Fruit fly (Drosophila melanogaster) S2 (cell line): ENCODE measurements around the gene Tmep.
A peak's percentile ranks its signal among the peaks of the same experiment; 100 is the strongest.

Experiments used
- CG8478 ChIP-seq: fragments of >200 bp; optimal IDR thresholded peaks from 2 replicates; lab custom pipeline; 2018
- CTCF ChIP-seq, 2 experiments: fragments of >200 bp; optimal IDR thresholded peaks; 2 replicates each; lab custom pipeline; 2018

The Tmep gene

DNA sequence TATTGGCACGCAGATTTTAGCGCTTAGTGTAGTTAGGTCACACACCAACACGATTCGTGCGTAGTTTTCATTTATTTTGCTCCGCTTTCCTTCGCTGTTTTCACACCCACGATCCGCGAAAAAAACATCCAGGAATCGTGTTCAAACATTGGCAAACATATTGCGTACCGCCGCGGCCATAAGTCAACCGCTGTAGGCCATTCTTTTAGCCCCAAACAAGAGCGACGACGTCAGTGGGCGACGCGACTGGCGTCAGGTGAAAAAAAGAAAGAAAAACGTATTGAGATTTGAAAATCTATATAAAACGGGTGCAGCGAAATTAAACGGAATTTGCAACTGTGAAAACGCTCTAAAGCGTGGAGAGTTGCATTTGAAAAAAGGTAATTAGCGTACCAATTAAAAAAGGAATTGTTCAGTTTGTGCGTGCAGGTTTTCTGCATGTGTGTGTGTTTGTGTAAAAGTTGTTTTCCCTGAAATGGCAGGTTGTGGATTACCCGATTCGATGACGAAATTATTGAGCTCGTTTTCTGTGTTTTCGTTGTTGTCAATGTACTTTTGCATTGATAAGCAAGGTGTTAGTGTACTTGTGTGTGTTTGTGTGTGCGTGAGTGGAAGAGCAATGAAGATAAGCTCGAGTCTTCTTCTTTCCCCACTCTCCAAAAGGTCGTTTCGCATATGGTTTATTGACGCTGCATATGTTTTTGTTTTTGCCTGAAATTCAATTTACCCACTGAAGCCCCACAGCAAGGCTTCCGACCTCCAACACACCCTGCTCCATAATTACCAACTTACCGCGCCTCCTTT is at the start of gene Tmep:
Gene Tmep, plus strand, starts transcription at position 20 of the 804 bp plus-strand sequence.
- TF ChIP-seq CG8478 (lab: Kevin White, UChicago) (no peak), CTCF (optimal IDR thresholded peaks at IDR 0.05; lab: Kevin White, UChicago) (no peak)

dm6 chr3L:1531159-1531558 is 37.8 kb upstream of the Tmep start, which contains the start of gene Ir62a:
Ir62a (minus strand) TSS chr3L:1531259.
- TF ChIP-seq CTCF (optimal IDR thresholded peaks at IDR 0.05; lab: Kevin White, UChicago): no peak
- TF ChIP-seq CG8478 (lab: Kevin White, UChicago): no peak

- no peak for TF ChIP-seq CTCF (optimal IDR thresholded peaks at IDR 0.05; lab: Kevin White, UChicago)
These were observed 35.1 kb upstream of the Tmep start, which contains the start of gene Iml1 for dm6 chr3L:1533699-1534431. Iml1 (minus strand) TSS chr3L:1534034.

dm6 chr3L:1536487-1537337 is 32.3 kb upstream of the Tmep start, which contains the start of the genes CG12091 and pns:
CG12091 (minus strand) TSS chr3L:1536835.
pns (plus strand) TSS chr3L:1537137.
- no peak for TF ChIP-seq CTCF (optimal IDR thresholded peaks at IDR 0.05; lab: Kevin White, UChicago)
- no peak for TF ChIP-seq CG8478 (lab: Kevin White, UChicago)

dm6 chr3L:1537353-1537752 is 31.6 kb upstream of the Tmep start:
- TF ChIP-seq CG8478 (lab: Kevin White, UChicago): no peak
- no peak for TF ChIP-seq CTCF (optimal IDR thresholded peaks at IDR 0.05; lab: Kevin White, UChicago)

DNA sequence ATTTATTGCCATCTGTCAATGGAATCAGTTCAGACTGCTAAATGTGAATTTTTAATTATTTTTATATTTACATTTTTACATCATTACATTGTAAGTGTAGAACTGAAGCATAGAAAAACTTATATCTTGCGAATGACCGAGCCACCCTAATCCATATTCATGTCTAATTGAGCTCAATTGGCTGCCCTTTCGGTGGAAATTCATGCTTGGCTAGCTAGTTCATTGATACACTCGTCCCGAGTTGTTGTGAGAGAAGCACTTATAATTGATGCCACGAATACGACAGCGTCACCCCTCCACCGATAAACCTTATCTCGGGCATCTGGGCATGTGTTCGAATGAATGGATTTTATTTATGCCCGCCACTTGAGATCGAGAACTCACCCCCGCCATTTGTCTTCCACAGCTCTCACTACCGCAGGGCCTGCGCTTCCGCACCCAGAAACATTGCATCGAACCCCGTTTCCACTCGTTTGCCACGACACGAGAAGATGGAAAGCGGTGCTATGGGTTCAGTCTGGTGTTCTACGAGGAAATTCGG is 30.6 kb upstream of the Tmep start:
- no peak for TF ChIP-seq CTCF (optimal IDR thresholded peaks at IDR 0.05; lab: Kevin White, UChicago)
- no peak for TF ChIP-seq CG8478 (lab: Kevin White, UChicago)

- no peak for TF ChIP-seq CG8478 (lab: Kevin White, UChicago)
- peak in 1 of 2 experiments; percentile 35 for TF ChIP-seq CTCF (optimal IDR thresholded peaks at IDR 0.05; lab: Kevin White, UChicago)
These were observed 23.2 kb upstream of the Tmep start, which contains the start of the genes CG32313 and Pcyt1 for dm6 chr3L:1545693-1546329. CG32313 (minus strand) TSS chr3L:1545743. Pcyt1 (plus strand) TSS chr3L:1546092.

- TF ChIP-seq CG8478 (lab: Kevin White, UChicago) (no peak), CTCF (optimal IDR thresholded peaks at IDR 0.05; lab: Kevin White, UChicago) (no peak)
These were observed 22.4 kb upstream of the Tmep start for dm6 chr3L:1546349-1547116.

dm6 chr3L:1547117-1547507 is 21.9 kb upstream of the Tmep start:
- TF ChIP-seq CG8478 (lab: Kevin White, UChicago): no peak
- no peak for TF ChIP-seq CTCF (optimal IDR thresholded peaks at IDR 0.05; lab: Kevin White, UChicago)

DNA sequence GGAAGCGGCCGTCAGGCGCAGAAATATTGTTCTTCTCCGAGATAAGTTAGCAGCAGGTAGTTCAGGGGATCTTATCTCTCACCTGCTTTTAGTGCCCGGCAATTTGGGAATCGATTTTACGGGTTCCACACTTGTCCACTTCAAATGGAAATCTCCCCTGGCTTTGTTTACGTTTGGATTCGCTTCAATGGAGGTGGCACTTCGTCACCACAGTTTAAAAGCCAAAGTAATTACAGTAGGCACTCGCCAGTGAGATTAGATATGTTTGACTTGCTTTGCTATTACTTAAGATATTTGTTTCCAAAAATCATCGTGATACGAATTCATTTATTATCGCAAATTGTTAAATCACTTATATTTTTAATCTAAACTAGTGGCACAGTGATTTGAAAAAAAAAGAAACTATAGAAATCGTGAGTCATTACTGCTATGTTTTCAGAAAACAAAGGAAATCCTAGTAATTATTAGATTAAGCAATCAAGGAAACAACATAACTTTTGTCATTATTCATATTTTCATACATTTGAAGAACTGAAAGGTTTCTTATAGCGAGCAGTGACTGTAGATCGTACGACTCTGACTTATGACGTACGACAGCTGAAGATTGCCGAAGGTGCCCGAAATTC is 20.5 kb upstream of the Tmep start:
- TF ChIP-seq CTCF (optimal IDR thresholded peaks at IDR 0.05; lab: Kevin White, UChicago) (no peak), CG8478 (lab: Kevin White, UChicago) (no peak)

DNA sequence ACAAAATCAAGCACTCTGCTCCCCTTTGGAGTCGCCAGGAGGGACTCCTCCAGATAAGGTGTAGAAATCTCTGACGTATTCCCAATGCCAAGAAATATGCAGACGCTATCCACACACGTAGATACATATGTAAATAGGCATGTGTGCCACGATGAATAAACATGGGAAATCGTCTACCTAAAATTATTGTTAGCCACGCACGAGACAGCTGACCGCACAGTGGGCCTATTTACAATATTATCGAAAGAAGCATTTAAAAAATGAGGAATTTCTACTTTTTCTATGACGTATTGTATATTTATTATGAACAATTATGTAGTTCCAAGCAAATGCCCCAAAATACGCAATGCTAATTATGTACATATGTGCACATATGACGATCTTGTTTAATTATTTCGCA is 19.8 kb upstream of the Tmep start:
- no peak for TF ChIP-seq CG8478 (lab: Kevin White, UChicago)
- TF ChIP-seq CTCF (optimal IDR thresholded peaks at IDR 0.05; lab: Kevin White, UChicago): no peak

DNA sequence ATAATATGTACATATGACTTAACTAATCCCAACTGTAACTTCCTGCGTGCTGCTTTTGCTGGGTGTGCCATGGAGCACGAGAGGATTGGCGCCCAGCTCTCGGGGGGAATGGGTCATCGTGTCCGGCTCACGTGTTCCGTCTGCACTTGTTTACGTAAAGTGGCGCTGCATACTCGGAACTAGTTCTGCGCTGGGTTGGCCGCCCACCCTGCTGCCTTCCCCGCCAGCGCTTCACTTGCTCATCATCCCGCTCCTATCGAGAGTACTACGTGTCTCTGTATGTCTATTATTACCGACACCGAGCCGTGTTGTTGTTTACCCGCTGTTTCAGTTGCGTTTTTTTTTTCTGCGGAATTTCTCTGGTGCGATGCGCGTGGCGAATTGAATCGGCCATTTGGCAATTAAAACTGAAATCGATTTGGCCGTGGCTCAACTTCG is 19.3 kb upstream of the Tmep start:
- TF ChIP-seq CTCF (optimal IDR thresholded peaks at IDR 0.05; lab: Kevin White, UChicago): no peak
- TF ChIP-seq CG8478 (lab: Kevin White, UChicago): no peak
